Fruit fly (Drosophila melanogaster) S2 (cell line): Measurements from ENCODE around the gene CG7102.

Experiments used
- CG8478 ChIP-seq: fragments of >200 bp; optimal IDR thresholded peaks from 2 replicates; lab custom pipeline; 2018
- CTCF ChIP-seq, 2 experiments: fragments of >200 bp; optimal IDR thresholded peaks; 2 replicates each; lab custom pipeline; 2018

dm6 chr2L:7841244-7841643 is 46.1 kb downstream of the CG7102 start:
- TF ChIP-seq CG8478 (lab: Kevin White, UChicago) (no peak), CTCF (optimal IDR thresholded peaks at IDR 0.05; lab: Kevin White, UChicago) (no peak)
